Worm (Caenorhabditis elegans): ENCODE measurements around the gene Y69H2.1.

The Y69H2.1 gene

ce11 chrV:18622462-18622861 is at the start of gene Y69H2.1:
Gene Y69H2.1 (minus strand): TSS chrV:18622562.
- peak; percentile 3 for TF ChIP-seq rnt-1 (tag; optimal IDR thresholded peaks at IDR 0.05)
- TF ChIP-seq jun-1 (tag; optimal IDR thresholded peaks at IDR 0.05) = no peak

ce11 chrV:18671811-18672210 is 49.4 kb upstream of the Y69H2.1 start:
- TF ChIP-seq unc-62 (GFP tag; optimal IDR thresholded peaks at IDR 0.05) (no peak), irx-1 (tag; optimal IDR thresholded peaks at IDR 0.05) (no peak), elt-3 (tag; optimal IDR thresholded peaks at IDR 0.05) (no peak), mab-9 (GFP tag; IDR thresholded peaks at IDR 0.05) (no peak), pax-3 (tag; optimal IDR thresholded peaks at IDR 0.05) (no peak), efl-1 (optimal IDR thresholded peaks at IDR 0.05) (no peak), efl-1 (GFP tag; optimal IDR thresholded peaks at IDR 0.05 in 1 of 2) (peak in 1 of 2 experiments; percentile 82), ceh-82 (tag; optimal IDR thresholded peaks at IDR 0.05) (no peak), tlp-1 (tag; optimal IDR thresholded peaks at IDR 0.05) (no peak)

- TF ChIP-seq mab-9 (GFP tag; IDR thresholded peaks at IDR 0.05) (no peak), nhr-19 (GFP tag; conservative IDR thresholded peaks at IDR 0.05) (no peak), sup-37 (GFP tag; optimal IDR thresholded peaks at IDR 0.05) (no peak), alr-1 (tag; optimal IDR thresholded peaks at IDR 0.05; ENCODE audit: borderline replicate concordance) (no peak), nhr-20 (tag; optimal IDR thresholded peaks at IDR 0.05) (no peak), mef-2 (tag; optimal IDR thresholded peaks at IDR 0.05) (no peak), ceh-8 (GFP tag; optimal IDR thresholded peaks at IDR 0.05) (no peak), nhr-77 (tag; optimal IDR thresholded peaks at IDR 0.05) (no peak), ceh-63 (GFP tag; optimal IDR thresholded peaks at IDR 0.05) (no peak)
These were observed 47.7 kb upstream of the Y69H2.1 start, which contains the start of gene Y69H2.10 for ce11 chrV:18670017-18670416. Gene Y69H2.10 (plus strand): TSS chrV:18670317.

ce11 chrV:18667179-18667578 is 44.8 kb upstream of the Y69H2.1 start:
- TF ChIP-seq efl-1 (optimal IDR thresholded peaks at IDR 0.05) = no peak
- TF ChIP-seq efl-1 (GFP tag; optimal IDR thresholded peaks at IDR 0.05 in 1 of 2) = peak in 1 of 2 experiments; percentile 75
- no peak for TF ChIP-seq nhr-19 (GFP tag; conservative IDR thresholded peaks at IDR 0.05)
- TF ChIP-seq nhr-85 (tag) = peak; percentile 10

ce11 chrV:18664026-18664425 is 41.7 kb upstream of the Y69H2.1 start, which contains the start of gene Y69H2.3:
Gene Y69H2.3 (minus strand): TSS chrV:18664126.
- no peak for TF ChIP-seq mep-1 (tag; optimal IDR thresholded peaks at IDR 0.05)
- no peak for TF ChIP-seq ztf-4 (tag; optimal IDR thresholded peaks at IDR 0.05)
- TF ChIP-seq lir-3 (tag; optimal IDR thresholded peaks at IDR 0.05; ENCODE audit: poor library complexity) = no peak
- no peak for TF ChIP-seq vab-15 (tag; optimal IDR thresholded peaks at IDR 0.05)
- TF ChIP-seq lin-14 (GFP tag; optimal IDR thresholded peaks at IDR 0.05) = no peak
- TF ChIP-seq pqm-1 (tag; optimal IDR thresholded peaks at IDR 0.05) = no peak
- no peak for TF ChIP-seq lin-35 (GFP tag; optimal IDR thresholded peaks at IDR 0.05)
- TF ChIP-seq unc-30 (tag; optimal IDR thresholded peaks at IDR 0.05) = no peak

- TF ChIP-seq lin-35 (GFP tag; optimal IDR thresholded peaks at IDR 0.05) (no peak), lsy-2 (tag; optimal IDR thresholded peaks at IDR 0.05) (no peak), mdl-1 (tag; optimal IDR thresholded peaks at IDR 0.05) (no peak), Y116A8C.19 (tag; optimal IDR thresholded peaks at IDR 0.05; ENCODE audit: borderline replicate concordance) (no peak), swsn-7 (tag; optimal IDR thresholded peaks at IDR 0.05) (no peak), C16A3.4 (tag; optimal IDR thresholded peaks at IDR 0.05) (no peak), efl-1 (optimal IDR thresholded peaks at IDR 0.05) (no peak), efl-1 (GFP tag; optimal IDR thresholded peaks at IDR 0.05 in 1 of 2) (no peak), C34B4.2 (tag; optimal IDR thresholded peaks at IDR 0.05) (no peak), unc-86 (tag; optimal IDR thresholded peaks at IDR 0.05) (no peak), unc-98 (GFP tag; IDR thresholded peaks at IDR 0.05) (no peak), nhr-90 (tag; optimal IDR thresholded peaks at IDR 0.05; ENCODE audit: poor library complexity) (no peak), zag-1 (tag; optimal IDR thresholded peaks at IDR 0.05) (no peak), F16B12.6 (tag; optimal IDR thresholded peaks at IDR 0.05) (no peak), ama-1 (optimal IDR thresholded peaks at IDR 0.05) (no peak), isw-1 (GFP tag; IDR thresholded peaks at IDR 0.05) (no peak), snpc-4 (tag; optimal IDR thresholded peaks at IDR 0.05) (no peak), grh-1 (GFP tag; IDR thresholded peaks at IDR 0.05) (no peak)
These were observed 40.0 kb upstream of the Y69H2.1 start for ce11 chrV:18662333-18662732.
